Worm (Caenorhabditis elegans) whole organism, L4 larva: Measurements from ENCODE around the gene clec-218.

Experiments used
- daf-16 ChIP-seq, 3 experiments: sonication (generic microtip); optimal IDR thresholded peaks; 2 replicates each; lab custom pipeline; 2016 to 2017; ENCODE audit warnings: missing genetic modification characterization in 3 of 3, missing genetic modification reagents in 3 of 3, mild to moderate bottlenecking in 2 of 3, missing compliant biosample characterization in 2 of 3, missing biosample characterization in 1 of 3, moderate library complexity in 1 of 3
- egl-27 ChIP-seq: sonication (generic microtip); optimal IDR thresholded peaks from 3 replicates; lab custom pipeline; 2017; ENCODE audit warnings: missing biosample characterization, missing genetic modification reagents, missing genetic modification characterization
- mep-1 ChIP-seq: fragments of 150-350 bp; sonication (generic microtip); optimal IDR thresholded peaks from 3 replicates; lab custom pipeline; 2014; ENCODE audit warnings: missing biosample characterization, missing genetic modification characterization
- nhr-11 ChIP-seq: fragments of 150-350 bp; optimal IDR thresholded peaks from 2 replicates; lab custom pipeline; 2014; ENCODE audit warnings: missing biosample characterization, missing genetic modification characterization
- nhr-76 ChIP-seq: fragments of 150-350 bp; optimal IDR thresholded peaks from 2 replicates; lab custom pipeline; 2014; ENCODE audit warnings: missing biosample characterization, missing genetic modification characterization
- skn-1 ChIP-seq: fragments of 150-350 bp; optimal IDR thresholded peaks from 2 replicates; lab custom pipeline; 2014; ENCODE audit warnings: missing biosample characterization, missing genetic modification characterization

- no peak for TF ChIP-seq egl-27
- TF ChIP-seq nhr-11, result no peak
- no peak for TF ChIP-seq daf-16 (GFP tag; optimal IDR thresholded peaks at IDR 0.05; lab: Kevin White, UChicago)
- no peak for TF ChIP-seq daf-16 (tag; optimal IDR thresholded peaks at IDR 0.05; lab: Kevin White, UChicago)
- no peak for TF ChIP-seq mep-1 (tag; lab: Kevin White, UChicago)
- no peak for TF ChIP-seq skn-1 (tag; lab: Kevin White, UChicago)
- TF ChIP-seq nhr-76 (tag; lab: Kevin White, UChicago), result no peak
Measured at ce11 chrV:8263466-8263865, 44.3 kb upstream of the clec-218 start, which contains the start of gene C16D9.8.
